Worm (Caenorhabditis elegans) whole organism, L3 larva: ENCODE results near the gene F44A6.5.

Experiments
- R02D3.7 ChIP-seq: fragments of 150-350 bp; optimal IDR thresholded peaks from 2 replicates; lab custom pipeline; 2014; ENCODE audit warnings: missing biosample characterization, missing genetic modification characterization
- ZK546.5 ChIP-seq: sonication (generic microtip); optimal IDR thresholded peaks from 2 replicates; lab custom pipeline; 2017; ENCODE audit warnings: missing biosample characterization, missing genetic modification characterization
- aly-2 ChIP-seq: fragments of 150-350 bp; optimal IDR thresholded peaks from 2 replicates; lab custom pipeline; 2014; ENCODE audit warnings: missing biosample characterization, missing genetic modification characterization
- ama-1 ChIP-seq: fragments of 150-350 bp; optimal IDR thresholded peaks from 2 replicates; lab custom pipeline; 2018
- ceh-16 ChIP-seq: sonication (generic microtip); optimal IDR thresholded peaks from 2 replicates; lab custom pipeline; 2017; ENCODE audit warnings: missing biosample characterization, missing genetic modification characterization
- ceh-82 ChIP-seq: fragments of 150-350 bp; optimal IDR thresholded peaks from 2 replicates; lab custom pipeline; 2014; ENCODE audit warnings: missing biosample characterization, missing genetic modification characterization
- ceh-9 ChIP-seq: sonication (generic microtip); optimal IDR thresholded peaks from 2 replicates; lab custom pipeline; 2018; ENCODE audit warnings: missing biosample characterization, missing genetic modification characterization
- egl-27 ChIP-seq: sonication (generic microtip); optimal IDR thresholded peaks from 4 replicates; lab custom pipeline; 2017; ENCODE audit warnings: missing biosample characterization, missing genetic modification reagents, missing genetic modification characterization
- egl-5 ChIP-seq: fragments of 150-350 bp; optimal IDR thresholded peaks from 2 replicates; lab custom pipeline; 2017; ENCODE audit warnings: missing biosample characterization, missing genetic modification reagents, missing genetic modification characterization, inconsistent platforms
- elt-2 ChIP-seq: sonication (generic microtip); optimal IDR thresholded peaks from 2 replicates; lab custom pipeline; 2016; ENCODE audit warnings: missing genetic modification reagents, mild to moderate bottlenecking, missing genetic modification characterization, missing compliant biosample characterization
- elt-3 ChIP-seq, 3 experiments: fragments of 150-350 bp in 1 of 3; sonication (generic microtip) in 2 of 3; optimal IDR thresholded peaks; 2 replicates in 2 of 3; 4 replicates in 1 of 3; lab custom pipeline; 2014 to 2017; ENCODE audit warnings: missing biosample characterization in 3 of 3, missing genetic modification characterization in 3 of 3
- eor-1 ChIP-seq, 2 experiments: fragments of 150-350 bp; optimal IDR thresholded peaks; 2 replicates each; lab custom pipeline; 2014 to 2018; ENCODE audit warnings: missing biosample characterization in 2 of 2, missing genetic modification characterization in 2 of 2
- fkh-2 ChIP-seq: fragments of 150-350 bp; optimal IDR thresholded peaks from 2 replicates; lab custom pipeline; 2014; ENCODE audit warnings: missing biosample characterization, missing genetic modification reagents, missing genetic modification characterization
- fos-1 ChIP-seq: fragments of 150-350 bp; optimal IDR thresholded peaks from 2 replicates; lab custom pipeline; 2014; ENCODE audit warnings: missing biosample characterization, missing genetic modification characterization
- hmg-11 ChIP-seq: sonication (generic microtip); optimal IDR thresholded peaks from 2 replicates; lab custom pipeline; 2016; ENCODE audit warnings: missing genetic modification characterization, missing compliant biosample characterization
- jun-1 ChIP-seq: fragments of 150-350 bp; optimal IDR thresholded peaks from 2 replicates; lab custom pipeline; 2014; ENCODE audit warnings: missing biosample characterization, missing genetic modification reagents, missing genetic modification characterization
- mdl-1 ChIP-seq: fragments of 150-350 bp; optimal IDR thresholded peaks from 2 replicates; lab custom pipeline; 2014; ENCODE audit warnings: missing biosample characterization, missing genetic modification characterization
- nfya-1 ChIP-seq: sonication (generic microtip); optimal IDR thresholded peaks from 2 replicates; lab custom pipeline; 2017; ENCODE audit warnings: missing genetic modification characterization, mild to moderate bottlenecking, missing compliant biosample characterization, antibody characterized with exemption, moderate library complexity; ENCODE audit not compliant: insufficient read depth
- nhr-12 ChIP-seq: fragments of 150-350 bp; optimal IDR thresholded peaks from 2 replicates; lab custom pipeline; 2014; ENCODE audit warnings: missing biosample characterization, missing genetic modification characterization
- nhr-23 ChIP-seq: fragments of 150-350 bp; optimal IDR thresholded peaks from 2 replicates; lab custom pipeline; 2014; ENCODE audit warnings: missing biosample characterization, missing genetic modification reagents, missing genetic modification characterization
- nhr-237 ChIP-seq: fragments of 150-350 bp; optimal IDR thresholded peaks from 2 replicates; lab custom pipeline; 2014; ENCODE audit warnings: missing biosample characterization, missing genetic modification characterization
- nhr-25 ChIP-seq: sonication (generic microtip); optimal IDR thresholded peaks from 2 replicates; lab custom pipeline; 2017; ENCODE audit warnings: missing biosample characterization, missing genetic modification characterization
- nhr-43 ChIP-seq: sonication (generic microtip); optimal IDR thresholded peaks from 2 replicates; lab custom pipeline; 2016; ENCODE audit warnings: mild to moderate bottlenecking, missing genetic modification characterization, missing compliant biosample characterization; ENCODE audit not compliant: poor library complexity, severe bottlenecking
- nhr-76 ChIP-seq: fragments of 150-350 bp; sonication (generic microtip); optimal IDR thresholded peaks from 5 replicates; lab custom pipeline; 2014; ENCODE audit warnings: missing biosample characterization, missing genetic modification characterization
- nhr-77 ChIP-seq: fragments of 150-350 bp; optimal IDR thresholded peaks from 2 replicates; lab custom pipeline; 2014; ENCODE audit warnings: missing biosample characterization, missing genetic modification characterization
- pha-4 ChIP-seq: fragments of 150-350 bp; optimal IDR thresholded peaks from 2 replicates; lab custom pipeline; 2014; ENCODE audit warnings: missing biosample characterization, missing genetic modification reagents, missing genetic modification characterization
- pqm-1 ChIP-seq: fragments of 150-350 bp; optimal IDR thresholded peaks from 2 replicates; lab custom pipeline; 2017; ENCODE audit warnings: missing biosample characterization, missing genetic modification characterization, inconsistent platforms
- sea-2 ChIP-seq: fragments of 150-350 bp; sonication (generic microtip); optimal IDR thresholded peaks from 4 replicates; lab custom pipeline; 2014; ENCODE audit warnings: missing biosample characterization, missing genetic modification reagents, missing genetic modification characterization
- skn-1 ChIP-seq: fragments of 150-350 bp; optimal IDR thresholded peaks from 2 replicates; lab custom pipeline; 2014; ENCODE audit warnings: missing biosample characterization, missing genetic modification characterization
- tbx-2 ChIP-seq: sonication (generic microtip); optimal IDR thresholded peaks from 2 replicates; lab custom pipeline; 2016; ENCODE audit warnings: mild to moderate bottlenecking, missing genetic modification characterization, missing compliant biosample characterization
- unc-62 ChIP-seq: fragments of 150-350 bp; sonication (generic microtip); optimal IDR thresholded peaks from 4 replicates; lab custom pipeline; 2014; ENCODE audit warnings: missing biosample characterization, missing genetic modification reagents, missing genetic modification characterization
- ztf-11 ChIP-seq: fragments of 150-350 bp; optimal IDR thresholded peaks from 2 replicates; lab custom pipeline; 2014; ENCODE audit warnings: missing biosample characterization, missing genetic modification characterization

F44A6.5 gene

ce11 chrX:10218779-10219178 is at the start of gene F44A6.5:
Gene F44A6.5 (minus strand): TSS chrX:10218929.
- TF ChIP-seq nhr-23 (tag; lab: Kevin White, UChicago): peak; percentile 14
- no peak for TF ChIP-seq aly-2 (tag; lab: Kevin White, UChicago)
- peak; percentile 18 for TF ChIP-seq mdl-1 (tag; lab: Kevin White, UChicago)
- peak; percentile 84 for TF ChIP-seq skn-1
- TF ChIP-seq nhr-77 (tag; lab: Kevin White, UChicago): no peak
- peak; percentile 53 for TF ChIP-seq pha-4 (tag; lab: Kevin White, UChicago)
- peak; percentile 16 for TF ChIP-seq pqm-1 (tag; lab: Kevin White, UChicago)
- TF ChIP-seq unc-62 (GFP tag; lab: Kevin White, UChicago): no peak
- TF ChIP-seq jun-1: peak; percentile 46
- TF ChIP-seq nfya-1 (tag; lab: Kevin White, UChicago): peak; percentile 33
- TF ChIP-seq tbx-2 (tag; lab: Kevin White, UChicago): no peak
- no peak for TF ChIP-seq sea-2 (GFP tag; lab: Kevin White, UChicago)
- TF ChIP-seq elt-2: peak; percentile 77
- TF ChIP-seq hmg-11 (tag; lab: Kevin White, UChicago): no peak
- peak; percentile 70 for TF ChIP-seq nhr-25 (tag; lab: Kevin White, UChicago)
- peak in 1 of 3 experiments; percentile 13 for TF ChIP-seq elt-3 (tag; optimal IDR thresholded peaks at IDR 0.05; lab: Kevin White, UChicago)
- TF ChIP-seq nhr-43: peak; percentile 85

DNA sequence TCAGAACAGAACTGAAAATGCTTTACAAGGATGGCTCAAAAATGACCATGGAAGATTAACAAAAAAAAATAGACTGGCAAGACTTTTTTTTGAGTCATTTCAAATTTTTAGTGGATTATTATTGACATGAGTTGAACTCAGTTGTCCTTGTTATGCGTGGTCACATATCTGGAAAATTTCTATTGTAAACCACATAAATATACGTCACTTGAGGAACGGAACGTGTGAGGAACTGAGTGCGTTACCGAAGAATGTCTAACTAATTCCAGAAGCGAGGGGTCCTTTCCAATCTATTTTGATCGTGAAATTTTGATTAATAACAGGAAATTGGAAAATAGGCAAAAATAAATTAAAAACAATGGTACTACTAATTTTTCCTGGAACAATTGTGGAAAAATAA is 43.6 kb upstream of the F44A6.5 start:
- TF ChIP-seq pqm-1 (tag; lab: Kevin White, UChicago) (no peak), nhr-76 (tag; lab: Kevin White, UChicago) (no peak)

DNA sequence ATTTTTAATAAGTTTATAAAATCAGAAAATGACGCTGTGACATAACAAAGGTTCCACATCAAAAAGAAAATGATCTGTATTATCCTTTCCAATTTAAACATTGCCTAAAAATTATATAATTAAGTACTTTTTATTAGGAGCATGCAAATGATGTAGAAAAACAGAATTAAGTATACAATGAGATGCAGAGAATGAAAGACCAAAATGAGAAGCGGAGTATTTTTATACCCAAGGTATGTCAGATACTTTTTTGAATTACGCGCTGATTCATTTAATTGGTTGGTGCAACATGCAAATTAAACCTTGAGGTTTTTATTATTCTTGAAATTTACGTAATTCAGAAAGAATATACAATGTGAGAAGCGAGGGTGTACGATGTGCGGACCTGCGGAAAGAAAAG is 41.3 kb upstream of the F44A6.5 start, which contains the start of gene C32A9.1:
C32A9.1 (minus strand) TSS at position 101 of the 400 bp plus-strand sequence.
- TF ChIP-seq ZK546.5 (tag; lab: Kevin White, UChicago) (no peak), ceh-9 (tag; lab: Kevin White, UChicago) (no peak), nhr-237 (tag; lab: Kevin White, UChicago) (no peak), egl-5 (tag; lab: Kevin White, UChicago) (no peak), nhr-12 (tag; lab: Kevin White, UChicago) (no peak), nhr-43 (no peak), elt-2 (no peak), fos-1 (tag; lab: Kevin White, UChicago) (no peak)
- TF ChIP-seq, all 47 proteins: peak for 0

ce11 chrX:10254068-10254467 is 35.3 kb upstream of the F44A6.5 start:
- TF ChIP-seq nhr-25 (tag; lab: Kevin White, UChicago) (no peak), R02D3.7 (tag; lab: Kevin White, UChicago) (no peak), fkh-2 (tag; lab: Kevin White, UChicago) (no peak), nhr-77 (tag; lab: Kevin White, UChicago) (no peak)
- TF ChIP-seq, all 47 proteins: peak for 0

DNA sequence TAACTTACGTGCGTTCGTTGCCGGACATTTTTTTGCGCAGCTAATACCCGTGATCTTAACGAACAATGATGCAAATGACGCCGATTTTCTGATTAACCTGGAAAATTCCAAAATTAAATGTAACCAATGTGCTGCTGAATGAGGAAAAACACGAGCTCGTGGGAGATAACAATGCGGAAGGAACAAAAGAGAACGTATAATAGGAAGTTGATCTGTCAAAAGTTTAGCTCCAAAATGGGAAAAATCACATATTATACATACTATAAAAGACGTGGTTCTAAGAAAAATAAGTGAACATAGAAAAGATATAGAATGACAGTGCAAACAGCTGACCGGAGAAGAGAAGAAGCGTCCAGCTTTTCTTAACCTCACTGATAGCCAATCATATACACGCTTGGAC is 34.1 kb upstream of the F44A6.5 start, which contains the start of gene C14H10.2:
C14H10.2 (minus strand) TSS at position 101 of the 400 bp plus-strand sequence.
- no peak for TF ChIP-seq R02D3.7 (tag; lab: Kevin White, UChicago)
- TF ChIP-seq fos-1 (tag; lab: Kevin White, UChicago): no peak
- no peak for TF ChIP-seq nhr-77 (tag; lab: Kevin White, UChicago)
- no peak for TF ChIP-seq egl-27 (tag; lab: Kevin White, UChicago)
- no peak for TF ChIP-seq ceh-82 (tag; lab: Kevin White, UChicago)
- no peak for TF ChIP-seq ceh-16
- TF ChIP-seq nhr-23 (tag; lab: Kevin White, UChicago): no peak

DNA sequence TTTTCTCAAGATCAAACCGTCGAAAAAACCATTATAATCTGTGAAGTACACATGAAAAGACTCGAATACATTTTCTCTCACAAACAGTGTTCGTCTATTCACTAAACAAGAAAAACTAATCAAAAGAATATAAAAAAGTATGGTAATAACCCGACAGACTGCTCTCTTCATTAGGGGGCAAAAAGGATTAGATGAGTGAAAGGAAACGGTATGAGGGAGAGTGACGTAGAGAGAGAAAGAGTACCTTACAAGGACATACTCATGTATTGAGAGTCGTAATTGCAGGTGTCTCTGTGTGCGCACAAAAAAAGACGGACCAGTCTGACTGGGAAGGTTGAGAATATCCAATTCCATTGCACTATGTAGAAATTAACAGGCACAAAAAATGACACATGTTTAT is 31.0 kb upstream of the F44A6.5 start:
- no peak for TF ChIP-seq elt-2
- no peak for TF ChIP-seq ZK546.5 (tag; lab: Kevin White, UChicago)
- no peak for TF ChIP-seq eor-1 (tag; optimal IDR thresholded peaks at IDR 0.05; lab: Kevin White, UChicago)
- no peak for TF ChIP-seq skn-1
- TF ChIP-seq nhr-76 (tag; lab: Kevin White, UChicago): no peak
- TF ChIP-seq ama-1 (lab: Kevin White, UChicago): no peak
- TF ChIP-seq ztf-11: no peak
- TF ChIP-seq mdl-1 (tag; lab: Kevin White, UChicago): no peak
- no peak for TF ChIP-seq jun-1
